Fruit fly (Drosophila melanogaster) whole organism, embryonic: Measurements from ENCODE around the gene Fbxl7.

ENCODE experiments used
- BEAF-32 ChIP-seq: fragments of 200-800 bp; sonication (Bioruptor generic); optimal IDR thresholded peaks from 3 replicates; lab custom pipeline; 2017; ENCODE audit warnings: missing biosample characterization, missing genetic modification characterization, mild to moderate bottlenecking, moderate library complexity, missing genetic modification reagents
- CG11085 ChIP-seq: fragments of 200-800 bp; sonication (Bioruptor generic); IDR thresholded peaks from 2 replicates; pipeline ENCODE4 v1.3.6; 2022; ENCODE audit warnings: missing biosample characterization, missing genetic modification characterization
- CG11093 ChIP-seq: fragments of 200-800 bp; sonication (Bioruptor generic); IDR thresholded peaks from 3 replicates; pipeline ENCODE4 v1.3.6; 2022; ENCODE audit warnings: missing biosample characterization, missing genetic modification characterization
- CG11247 ChIP-seq: fragments of 200-800 bp; sonication (Bioruptor generic); IDR thresholded peaks from 2 replicates; pipeline ENCODE4 v1.3.6; 2022; ENCODE audit warnings: missing biosample characterization, missing genetic modification characterization
- CG11398 ChIP-seq: fragments of 200-800 bp; sonication (Bioruptor generic); optimal IDR thresholded peaks from 2 replicates; lab custom pipeline; 2016; ENCODE audit warnings: missing biosample characterization, missing genetic modification characterization
- CG12236 ChIP-seq: fragments of 200-800 bp; sonication (Bioruptor generic); optimal IDR thresholded peaks from 2 replicates; lab custom pipeline; 2016; ENCODE audit warnings: missing biosample characterization, missing genetic modification characterization
- CG13287 ChIP-seq: fragments of 200-800 bp; sonication (Bioruptor generic); IDR thresholded peaks from 2 replicates; pipeline ENCODE4 v1.3.6; 2022; ENCODE audit warnings: missing biosample characterization, missing genetic modification characterization; ENCODE audit not compliant: partially characterized antibody
- CG14014 ChIP-seq: fragments of 200-800 bp; sonication (Bioruptor generic); IDR thresholded peaks from 2 replicates; pipeline ENCODE4 v1.3.6; 2022; ENCODE audit warnings: missing biosample characterization, missing genetic modification characterization
- CG18599 ChIP-seq: fragments of 200-800 bp; sonication (Bioruptor generic); optimal IDR thresholded peaks from 3 replicates; lab custom pipeline; 2017; ENCODE audit warnings: missing biosample characterization, missing genetic modification characterization, mild to moderate bottlenecking, moderate library complexity, missing genetic modification reagents
- CG2120 ChIP-seq: fragments of 200-800 bp; sonication (Bioruptor generic); optimal IDR thresholded peaks from 3 replicates; lab custom pipeline; 2016; ENCODE audit warnings: missing biosample characterization, missing genetic modification characterization
- CG2129 ChIP-seq: fragments of 200-800 bp; sonication (Bioruptor generic); IDR thresholded peaks from 2 replicates; pipeline ENCODE4 v1.3.6; 2022; ENCODE audit warnings: missing biosample characterization, missing genetic modification characterization; ENCODE audit not compliant: partially characterized antibody
- CG2678 ChIP-seq: fragments of 200-800 bp; sonication (Bioruptor generic); optimal IDR thresholded peaks from 3 replicates; lab custom pipeline; 2019; ENCODE audit warnings: missing biosample characterization, mild to moderate bottlenecking, missing genetic modification characterization, moderate library complexity
- CG31388 ChIP-seq: fragments of 200-800 bp; sonication (Bioruptor generic); optimal IDR thresholded peaks from 2 replicates; lab custom pipeline; 2016; ENCODE audit warnings: missing biosample characterization, missing genetic modification characterization
- CG3847 ChIP-seq: fragments of 200-800 bp; sonication (Bioruptor generic); IDR thresholded peaks from 2 replicates; pipeline ENCODE4 v1.3.6; 2022; ENCODE audit warnings: missing biosample characterization, missing genetic modification characterization
- CG8924 ChIP-seq: fragments of 200-800 bp; optimal IDR thresholded peaks from 3 replicates; lab custom pipeline; 2019; ENCODE audit warnings: missing biosample characterization, mild to moderate bottlenecking, missing genetic modification characterization, moderate library complexity
- CG9215 ChIP-seq: fragments of 200-800 bp; sonication (Bioruptor generic); IDR thresholded peaks from 2 replicates; pipeline ENCODE4 v1.3.6; 2022; ENCODE audit warnings: missing biosample characterization, missing genetic modification characterization
- CG9437 ChIP-seq: fragments of 200-800 bp; sonication (Bioruptor generic); optimal IDR thresholded peaks from 2 replicates; lab custom pipeline; 2018; ENCODE audit warnings: missing biosample characterization, mild to moderate bottlenecking, missing genetic modification characterization
- Drgx ChIP-seq: fragments of 200-800 bp; sonication (Bioruptor generic); IDR thresholded peaks from 2 replicates; pipeline ENCODE4 v1.3.6; 2022; ENCODE audit warnings: missing biosample characterization, missing genetic modification characterization
- Hand ChIP-seq: fragments of 200-800 bp; sonication (Bioruptor generic); optimal IDR thresholded peaks from 2 replicates; lab custom pipeline; 2017; ENCODE audit warnings: mild to moderate bottlenecking, missing biosample characterization, missing genetic modification reagents, missing genetic modification characterization
- Hmr ChIP-seq: fragments of 200-800 bp; sonication (Bioruptor generic); optimal IDR thresholded peaks from 3 replicates; lab custom pipeline; 2017; ENCODE audit warnings: mild to moderate bottlenecking, missing biosample characterization, missing genetic modification reagents, missing genetic modification characterization
- Hr51 ChIP-seq, 2 experiments: fragments of 200-800 bp; sonication (Bioruptor generic); optimal IDR thresholded peaks; 2 replicates in 1 of 2; 3 replicates in 1 of 2; lab custom pipeline; 2016 to 2018; ENCODE audit warnings: missing biosample characterization in 2 of 2, missing genetic modification characterization in 2 of 2, mild to moderate bottlenecking in 1 of 2, moderate library complexity in 1 of 2
- Lpt ChIP-seq: fragments of >200 bp; optimal IDR thresholded peaks from 2 replicates; lab custom pipeline; 2018; ENCODE audit warnings: missing biosample characterization, missing genetic modification characterization
- Med ChIP-seq: fragments of 200-800 bp; sonication (Bioruptor generic); peaks from one replicate; lab custom pipeline; 2016; ENCODE audit warnings: missing biosample characterization, missing genetic modification characterization, mild to moderate bottlenecking, inconsistent platforms, moderate library complexity
- Optix ChIP-seq: fragments of 200-800 bp; sonication (Bioruptor generic); IDR thresholded peaks from 3 replicates; pipeline ENCODE4 v1.3.6; 2022; ENCODE audit warnings: missing biosample characterization, missing genetic modification characterization
- Ptx1 ChIP-seq: fragments of 200-800 bp; sonication (Bioruptor generic); IDR thresholded peaks from 2 replicates; pipeline ENCODE4 v1.3.6; 2022; ENCODE audit warnings: missing biosample characterization, missing genetic modification characterization
- Rfx ChIP-seq: fragments of 200-800 bp; sonication (Bioruptor generic); IDR thresholded peaks from 2 replicates; pipeline ENCODE4 v1.3.6; 2022; ENCODE audit warnings: missing biosample characterization, missing genetic modification characterization
- al ChIP-seq: fragments of 200-800 bp; sonication (Bioruptor generic); IDR thresholded peaks from 2 replicates; pipeline ENCODE4 v1.3.6; 2022; ENCODE audit warnings: missing biosample characterization, missing genetic modification characterization
- ara ChIP-seq: fragments of 200-800 bp; sonication (Bioruptor generic); IDR thresholded peaks from 2 replicates; pipeline ENCODE4 v1.3.6; 2022; ENCODE audit warnings: missing biosample characterization, missing genetic modification characterization
- ato ChIP-seq: fragments of 200-800 bp; sonication (Bioruptor generic); IDR thresholded peaks from 2 replicates; pipeline ENCODE4 v1.3.6; 2022; ENCODE audit warnings: missing biosample characterization, missing genetic modification characterization; ENCODE audit not compliant: partially characterized antibody
- cas ChIP-seq: fragments of 200-800 bp; sonication (Bioruptor generic); IDR thresholded peaks from 2 replicates; pipeline ENCODE4 v1.3.6; 2022; ENCODE audit warnings: missing biosample characterization, missing genetic modification characterization
- caup ChIP-seq: fragments of 200-800 bp; sonication (Bioruptor generic); optimal IDR thresholded peaks from 3 replicates; lab custom pipeline; 2017; ENCODE audit warnings: missing biosample characterization, mild to moderate bottlenecking, missing genetic modification characterization, moderate library complexity; ENCODE audit not compliant: severe bottlenecking
- chinmo ChIP-seq: fragments of 200-800 bp; sonication (Bioruptor generic); IDR thresholded peaks from 4 replicates; pipeline ENCODE4 v1.3.6; 2022; ENCODE audit warnings: missing biosample characterization, missing genetic modification characterization; ENCODE audit not compliant: partially characterized antibody
- corto ChIP-seq: fragments of 200-800 bp; sonication (Bioruptor generic); optimal IDR thresholded peaks from 2 replicates; lab custom pipeline; 2016; ENCODE audit warnings: missing biosample characterization, mild to moderate bottlenecking, missing genetic modification characterization, moderate library complexity
- croc ChIP-seq: fragments of 200-800 bp; sonication (Bioruptor generic); conservative IDR thresholded peaks from 3 replicates; pipeline ENCODE4 v1.3.6; 2022; ENCODE audit warnings: missing biosample characterization, missing genetic modification characterization
- crol ChIP-seq: fragments of 200-800 bp; sonication (Bioruptor generic); IDR thresholded peaks from 2 replicates; pipeline ENCODE4 v1.3.6; 2022; ENCODE audit warnings: missing biosample characterization, missing genetic modification characterization
- danr ChIP-seq: fragments of 200-800 bp; sonication (Bioruptor generic); IDR thresholded peaks from 2 replicates; pipeline ENCODE4 v1.3.6; 2022; ENCODE audit warnings: missing biosample characterization, missing genetic modification characterization
- dmrt99B ChIP-seq: fragments of 200-800 bp; sonication (Bioruptor generic); optimal IDR thresholded peaks from 2 replicates; lab custom pipeline; 2018; ENCODE audit warnings: missing biosample characterization, mild to moderate bottlenecking, missing genetic modification characterization, moderate library complexity
- esg ChIP-seq: fragments of 200-800 bp; sonication (Bioruptor generic); conservative IDR thresholded peaks from 2 replicates; pipeline ENCODE4 v1.3.6; 2022; ENCODE audit warnings: missing biosample characterization, missing genetic modification characterization
- eve ChIP-seq, 2 experiments: fragments of >200 bp; optimal IDR thresholded peaks; 2 replicates each; lab custom pipeline; 2017; ENCODE audit warnings: missing biosample characterization in 2 of 2, missing genetic modification characterization in 2 of 2
- fd64A ChIP-seq: fragments of 200-800 bp; sonication (Bioruptor generic); optimal IDR thresholded peaks from 3 replicates; lab custom pipeline; 2018; ENCODE audit warnings: missing biosample characterization, mild to moderate bottlenecking, missing genetic modification characterization
- hth ChIP-seq: fragments of >200 bp; optimal IDR thresholded peaks from 2 replicates; lab custom pipeline; 2017; ENCODE audit warnings: inconsistent platforms
- klu ChIP-seq: fragments of 200-800 bp; sonication (Bioruptor generic); IDR thresholded peaks from 2 replicates; pipeline ENCODE4 v1.3.6; 2022; ENCODE audit warnings: missing biosample characterization, missing genetic modification characterization
- lab ChIP-seq: fragments of 200-800 bp; sonication (Bioruptor generic); optimal IDR thresholded peaks from 3 replicates; lab custom pipeline; 2017; ENCODE audit warnings: missing biosample characterization, missing genetic modification characterization, mild to moderate bottlenecking, moderate library complexity, missing genetic modification reagents
- prd ChIP-seq, 3 experiments: fragments of >200 bp in 2 of 3; fragments of 200-800 bp in 1 of 3; sonication (Bioruptor generic) in 1 of 3; optimal IDR thresholded peaks in 2 of 3; IDR thresholded peaks in 1 of 3; 2 replicates in 2 of 3; 3 replicates in 1 of 3; pipeline versions ENCODE4 v1.3.6 to Lab custom; 2017 to 2022; ENCODE audit warnings: missing biosample characterization in 1 of 3, missing genetic modification characterization in 1 of 3
- schlank ChIP-seq: fragments of 200-800 bp; sonication (Bioruptor generic); optimal IDR thresholded peaks from 2 replicates; lab custom pipeline; 2018; ENCODE audit warnings: missing biosample characterization, mild to moderate bottlenecking, missing genetic modification characterization
- sima ChIP-seq: fragments of 200-800 bp; sonication (Bioruptor generic); optimal IDR thresholded peaks from 2 replicates; lab custom pipeline; 2016; ENCODE audit warnings: missing biosample characterization, missing genetic modification characterization
- slbo ChIP-seq: fragments of 200-800 bp; sonication (Bioruptor generic); IDR thresholded peaks from 2 replicates; pipeline ENCODE4 v1.3.6; 2022; ENCODE audit warnings: missing biosample characterization, missing genetic modification characterization
- so ChIP-seq: fragments of 200-800 bp; sonication (Bioruptor generic); IDR thresholded peaks from 3 replicates; pipeline ENCODE4 v1.3.6; 2022; ENCODE audit warnings: missing biosample characterization, missing genetic modification characterization
- sob ChIP-seq: fragments of 200-800 bp; sonication (Bioruptor generic); IDR thresholded peaks from 2 replicates; pipeline ENCODE4 v1.3.6; 2022; ENCODE audit warnings: missing biosample characterization, missing genetic modification characterization
- ttk ChIP-seq: fragments of 200-800 bp; sonication (Bioruptor generic); IDR thresholded peaks from 2 replicates; pipeline ENCODE4 v2.1.2; 2022; ENCODE audit warnings: missing biosample characterization, missing genetic modification characterization
- wdn ChIP-seq: fragments of 200-800 bp; sonication (Bioruptor generic); IDR thresholded peaks from 2 replicates; pipeline ENCODE4 v1.3.6; 2022; ENCODE audit warnings: missing biosample characterization, missing genetic modification characterization

The Fbxl7 gene

DNA sequence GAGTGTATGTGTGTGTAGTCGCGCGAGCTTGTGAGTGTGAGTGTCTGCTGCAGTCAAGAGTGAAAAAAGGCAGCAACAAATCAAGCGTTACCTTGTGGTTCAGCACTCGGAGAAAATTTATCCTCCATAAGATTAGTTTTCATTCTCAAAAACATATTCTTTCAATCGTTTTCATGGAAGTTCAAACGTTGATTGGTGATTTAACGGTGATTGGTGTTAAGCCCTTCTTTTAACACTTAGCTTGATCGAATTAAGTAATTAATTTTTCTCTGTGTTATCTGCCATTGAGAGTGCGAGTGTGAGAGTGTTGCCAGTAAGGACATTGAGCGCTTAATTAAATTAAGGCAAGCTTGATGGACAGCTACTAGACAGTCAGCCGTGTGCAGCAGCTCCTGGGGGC is 21.0 kb upstream of the Fbxl7 start (continued):
- TF ChIP-seq ttk: no peak
- no peak for TF ChIP-seq CG13287 (GFP tag; lab: Robert Waterston, UW)
- TF ChIP-seq Rfx (GFP tag; lab: Robert Waterston, UW): peak; percentile 5; the same call in 1 of the 2 replicates
- TF ChIP-seq BEAF-32 (GFP tag; lab: Kevin White, UChicago): no peak
- TF ChIP-seq sima: no peak
- TF ChIP-seq chinmo: no peak
- peak; percentile 48 for TF ChIP-seq Drgx (GFP tag; lab: Robert Waterston, UW)
- TF ChIP-seq Hmr (GFP tag; lab: Kevin White, UChicago): peak; percentile 8
- no peak for TF ChIP-seq hth (lab: Kevin White, UChicago)
- TF ChIP-seq croc: no peak
- no peak for TF ChIP-seq CG9437 (GFP tag; lab: Kevin White, UChicago)
- no peak for TF ChIP-seq ara (GFP tag; lab: Robert Waterston, UW)
- no peak for TF ChIP-seq CG11398 (GFP tag; lab: Kevin White, UChicago)
- peak; percentile 14 for TF ChIP-seq CG2678 (tag; lab: Kevin White, UChicago)
- TF ChIP-seq crol: no peak
- TF ChIP-seq CG8924 (tag; lab: Kevin White, UChicago): no peak
- peak in 1 of 2 experiments; percentile 33 for TF ChIP-seq Hr51 (GFP tag; optimal IDR thresholded peaks at IDR 0.05; lab: Kevin White, UChicago)
- TF ChIP-seq corto (GFP tag; lab: Kevin White, UChicago): no peak
- no peak for TF ChIP-seq Lpt
- TF ChIP-seq ato: no peak
- TF ChIP-seq prd (optimal IDR thresholded peaks at IDR 0.05; lab: Kevin White, UChicago): no peak
- TF ChIP-seq prd (GFP tag; IDR thresholded peaks at IDR 0.05; lab: Robert Waterston, UW): no peak
- TF ChIP-seq lab (GFP tag; lab: Kevin White, UChicago): peak; percentile 31
- peak; percentile 38 for TF ChIP-seq CG18599 (GFP tag; lab: Kevin White, UChicago)
- TF ChIP-seq fd64A (GFP tag; lab: Kevin White, UChicago): no peak
- TF ChIP-seq CG12236 (GFP tag; lab: Kevin White, UChicago): no peak
- no peak for TF ChIP-seq CG2129 (GFP tag; lab: Robert Waterston, UW)
- no peak for TF ChIP-seq CG31388
- TF ChIP-seq Optix (GFP tag; lab: Robert Waterston, UW): no peak
- no peak for TF ChIP-seq schlank (tag; lab: Kevin White, UChicago)
- no peak for TF ChIP-seq eve (GFP tag; optimal IDR thresholded peaks at IDR 0.05; lab: Kevin White, UChicago)
- TF ChIP-seq CG2120 (GFP tag; lab: Kevin White, UChicago): peak; percentile 13
- TF ChIP-seq Hand (GFP tag; lab: Kevin White, UChicago): no peak
- TF ChIP-seq CG11093: no peak
- TF ChIP-seq Med (GFP tag; lab: Kevin White, UChicago): peak; percentile 76
- TF ChIP-seq caup (GFP tag; lab: Kevin White, UChicago): no peak
- TF ChIP-seq dmrt99B (tag; lab: Kevin White, UChicago): peak; percentile 9
- TF ChIP-seq, all 482 proteins: peak for 16

- TF ChIP-seq esg (GFP tag; lab: Robert Waterston, UW): 0 out of 2 replicates have a peak, but pooled peaks have one; percentile 25
- TF ChIP-seq al (GFP tag; lab: Robert Waterston, UW): peak; percentile 55
- TF ChIP-seq Ptx1 (GFP tag; lab: Robert Waterston, UW): 0 out of 2 replicates have a peak, but pooled peaks have one; percentile 43
- TF ChIP-seq wdn (GFP tag; lab: Robert Waterston, UW): peak; percentile 59; the same call in 1 of the 2 replicates
- peak; percentile 68 for TF ChIP-seq CG14014 (GFP tag; lab: Robert Waterston, UW)
- 0 out of 2 replicates have a peak, but pooled peaks have one; percentile 9 for TF ChIP-seq CG11247
- TF ChIP-seq klu (GFP tag; lab: Robert Waterston, UW): peak; percentile 44
- TF ChIP-seq cas: peak; percentile 52; the same call in 1 of the 2 replicates
- TF ChIP-seq CG9215: peak; percentile 67
- 0 out of 3 replicates have a peak, but pooled peaks have one; percentile 15 for TF ChIP-seq so (GFP tag; lab: Robert Waterston, UW)
- peak; percentile 69 for TF ChIP-seq sob (GFP tag; lab: Robert Waterston, UW)
- TF ChIP-seq slbo: peak; percentile 84
- peak; percentile 56 for TF ChIP-seq CG3847 (GFP tag; lab: Robert Waterston, UW)
- TF ChIP-seq danr (GFP tag; lab: Robert Waterston, UW): peak; percentile 37; the same call in 1 of the 2 replicates
- TF ChIP-seq CG11085 (GFP tag; lab: Robert Waterston, UW): peak; percentile 22; the same call in 1 of the 2 replicates
Observed at dm6 chr3R:15901097-15901709, 19.5 kb upstream of the Fbxl7 start.
